Fruit fly (Drosophila melanogaster) whole organism, embryonic: ENCODE results near the gene CRAT.

Experiments used
- Abd-B ChIP-seq: fragments of 200-800 bp; sonication (Bioruptor generic); optimal IDR thresholded peaks from 2 replicates; lab custom pipeline; 2018; ENCODE audit warnings: missing biosample characterization, mild to moderate bottlenecking, missing genetic modification characterization, moderate library complexity
- CG10147 ChIP-seq: fragments of 200-800 bp; sonication (Bioruptor generic); optimal IDR thresholded peaks from 2 replicates; lab custom pipeline; 2019; ENCODE audit warnings: missing biosample characterization, mild to moderate bottlenecking, missing genetic modification characterization, moderate library complexity
- CG10543 ChIP-seq: fragments of 200-800 bp; sonication (Bioruptor generic); optimal IDR thresholded peaks from 3 replicates; lab custom pipeline; 2017; ENCODE audit warnings: missing biosample characterization, mild to moderate bottlenecking, missing genetic modification characterization, moderate library complexity
- CG11504 ChIP-seq: fragments of 200-800 bp; sonication (Bioruptor generic); optimal IDR thresholded peaks from 3 replicates; lab custom pipeline; 2019; ENCODE audit warnings: missing biosample characterization, mild to moderate bottlenecking, missing genetic modification characterization, moderate library complexity
- CG12071 ChIP-seq: fragments of 200-800 bp; sonication (Bioruptor generic); optimal IDR thresholded peaks from 3 replicates; lab custom pipeline; 2018; ENCODE audit warnings: missing biosample characterization, mild to moderate bottlenecking, missing genetic modification characterization
- CG12155 ChIP-seq: fragments of 200-800 bp; sonication (Bioruptor generic); optimal IDR thresholded peaks from 3 replicates; lab custom pipeline; 2016; ENCODE audit warnings: missing biosample characterization, missing genetic modification characterization
- CG13894 ChIP-seq: fragments of 200-800 bp; sonication (Bioruptor generic); optimal IDR thresholded peaks from 3 replicates; lab custom pipeline; 2018; ENCODE audit warnings: missing biosample characterization, mild to moderate bottlenecking, missing genetic modification characterization, moderate library complexity
- CG14710 ChIP-seq: fragments of 200-800 bp; sonication (Bioruptor generic); optimal IDR thresholded peaks from 3 replicates; lab custom pipeline; 2019; ENCODE audit warnings: missing biosample characterization, mild to moderate bottlenecking, missing genetic modification characterization, moderate library complexity
- CG15696 ChIP-seq: fragments of 200-800 bp; sonication (Bioruptor generic); optimal IDR thresholded peaks from 2 replicates; lab custom pipeline; 2019; ENCODE audit warnings: missing biosample characterization, mild to moderate bottlenecking, missing genetic modification characterization, moderate library complexity
- CG1603 ChIP-seq: fragments of 200-800 bp; sonication (Bioruptor generic); optimal IDR thresholded peaks from 2 replicates; lab custom pipeline; 2019; ENCODE audit warnings: missing biosample characterization, mild to moderate bottlenecking, missing genetic modification characterization, moderate library complexity
- CG30403 ChIP-seq: fragments of 200-800 bp; sonication (Bioruptor generic); optimal IDR thresholded peaks from 3 replicates; lab custom pipeline; 2016; ENCODE audit warnings: missing biosample characterization, missing genetic modification characterization
- CG3163 ChIP-seq: fragments of 200-800 bp; sonication (Bioruptor generic); optimal IDR thresholded peaks from 3 replicates; lab custom pipeline; 2016; ENCODE audit warnings: missing biosample characterization, missing genetic modification characterization
- CG34422 ChIP-seq: fragments of 200-800 bp; sonication (Bioruptor generic); IDR thresholded peaks from 3 replicates; pipeline ENCODE4 v1.3.6; 2022; ENCODE audit warnings: missing biosample characterization, missing genetic modification characterization
- CG6689 ChIP-seq: fragments of 200-800 bp; sonication (Bioruptor generic); IDR thresholded peaks from 2 replicates; pipeline ENCODE4 v1.3.6; 2022; ENCODE audit warnings: missing biosample characterization, missing genetic modification characterization
- CG6765 ChIP-seq: fragments of 200-800 bp; sonication (Bioruptor generic); optimal IDR thresholded peaks from 3 replicates; lab custom pipeline; 2017; ENCODE audit warnings: missing biosample characterization, mild to moderate bottlenecking, missing genetic modification characterization
- CG7357 ChIP-seq: fragments of 200-800 bp; sonication (Bioruptor generic); IDR thresholded peaks from 3 replicates; pipeline ENCODE4 v1.3.6; 2022; ENCODE audit warnings: missing biosample characterization, missing genetic modification characterization
- CG7928 ChIP-seq: fragments of 200-800 bp; sonication (Bioruptor generic); optimal IDR thresholded peaks from 2 replicates; lab custom pipeline; 2017; ENCODE audit warnings: missing biosample characterization, mild to moderate bottlenecking, missing genetic modification characterization
- CG8924 ChIP-seq: fragments of 200-800 bp; optimal IDR thresholded peaks from 3 replicates; lab custom pipeline; 2019; ENCODE audit warnings: missing biosample characterization, mild to moderate bottlenecking, missing genetic modification characterization, moderate library complexity
- CoRest ChIP-seq: fragments of 200-800 bp; sonication (Bioruptor generic); optimal IDR thresholded peaks from 3 replicates; lab custom pipeline; 2018; ENCODE audit warnings: missing biosample characterization, mild to moderate bottlenecking, missing genetic modification characterization, moderate library complexity
- CrebB ChIP-seq: fragments of 200-800 bp; sonication (Bioruptor generic); optimal IDR thresholded peaks from 3 replicates; lab custom pipeline; 2018; ENCODE audit warnings: missing biosample characterization, mild to moderate bottlenecking, missing genetic modification characterization
- HmgD ChIP-seq: fragments of 200-800 bp; sonication (Bioruptor generic); optimal IDR thresholded peaks from 3 replicates; lab custom pipeline; 2016; ENCODE audit warnings: missing biosample characterization, missing genetic modification characterization
- Hsf ChIP-seq: fragments of 200-800 bp; sonication (Bioruptor generic); optimal IDR thresholded peaks from 3 replicates; lab custom pipeline; 2016; ENCODE audit warnings: missing biosample characterization, missing genetic modification characterization
- MESR4 ChIP-seq: fragments of 200-800 bp; sonication (Bioruptor generic); optimal IDR thresholded peaks from 2 replicates; lab custom pipeline; 2018; ENCODE audit warnings: missing biosample characterization, mild to moderate bottlenecking, missing genetic modification characterization, moderate library complexity
- NFAT ChIP-seq: fragments of 200-800 bp; sonication (Bioruptor generic); IDR thresholded peaks from 2 replicates; pipeline ENCODE4 v1.3.6; 2022; ENCODE audit warnings: missing biosample characterization, missing genetic modification characterization
- Neu2 ChIP-seq: fragments of 200-800 bp; sonication (Bioruptor generic); optimal IDR thresholded peaks from 3 replicates; lab custom pipeline; 2016; ENCODE audit warnings: missing biosample characterization, missing genetic modification characterization, borderline replicate concordance
- Nf-YC ChIP-seq: fragments of 200-800 bp; optimal IDR thresholded peaks from 3 replicates; lab custom pipeline; 2019; ENCODE audit warnings: missing biosample characterization, mild to moderate bottlenecking, missing genetic modification characterization, moderate library complexity
- Trl ChIP-seq, 3 experiments: fragments of >200 bp in 2 of 3; fragments of 200-800 bp in 1 of 3; sonication (Bioruptor generic) in 1 of 3; optimal IDR thresholded peaks; 2 replicates in 1 of 3; 3 replicates in 2 of 3; lab custom pipeline; 2016 to 2017; ENCODE audit warnings: missing biosample characterization in 1 of 3, missing genetic modification characterization in 1 of 3
- Vsx1 ChIP-seq: fragments of 200-800 bp; sonication (Bioruptor generic); optimal IDR thresholded peaks from 2 replicates; lab custom pipeline; 2017; ENCODE audit warnings: missing biosample characterization, mild to moderate bottlenecking, missing genetic modification characterization, missing genetic modification reagents
- Xbp1 ChIP-seq: fragments of 200-800 bp; sonication (Bioruptor generic); optimal IDR thresholded peaks from 3 replicates; lab custom pipeline; 2016; ENCODE audit warnings: missing biosample characterization, mild to moderate bottlenecking, missing genetic modification characterization
- bigmax ChIP-seq: fragments of 200-800 bp; sonication (Bioruptor generic); optimal IDR thresholded peaks from 2 replicates; lab custom pipeline; 2018; ENCODE audit warnings: missing biosample characterization, mild to moderate bottlenecking, missing genetic modification characterization
- caup ChIP-seq: fragments of 200-800 bp; sonication (Bioruptor generic); optimal IDR thresholded peaks from 3 replicates; lab custom pipeline; 2017; ENCODE audit warnings: missing biosample characterization, mild to moderate bottlenecking, missing genetic modification characterization, moderate library complexity; ENCODE audit not compliant: severe bottlenecking
- chinmo ChIP-seq: fragments of 200-800 bp; sonication (Bioruptor generic); IDR thresholded peaks from 4 replicates; pipeline ENCODE4 v1.3.6; 2022; ENCODE audit warnings: missing biosample characterization, missing genetic modification characterization; ENCODE audit not compliant: partially characterized antibody
- crol ChIP-seq: fragments of 200-800 bp; sonication (Bioruptor generic); IDR thresholded peaks from 2 replicates; pipeline ENCODE4 v1.3.6; 2022; ENCODE audit warnings: missing biosample characterization, missing genetic modification characterization
- dati ChIP-seq: fragments of 200-800 bp; sonication (Bioruptor generic); IDR thresholded peaks from 2 replicates; pipeline ENCODE4 v1.3.6; 2022; ENCODE audit warnings: missing biosample characterization, missing genetic modification characterization
- dpn ChIP-seq, 2 experiments: fragments of 200-800 bp; sonication (Bioruptor generic); optimal IDR thresholded peaks; 3 replicates each; lab custom pipeline; 2016; ENCODE audit warnings: missing biosample characterization in 2 of 2, missing genetic modification characterization in 2 of 2
- fd96Cb ChIP-seq: fragments of 200-800 bp; sonication (Bioruptor generic); optimal IDR thresholded peaks from 2 replicates; lab custom pipeline; 2018; ENCODE audit warnings: missing biosample characterization, mild to moderate bottlenecking, missing genetic modification characterization, moderate library complexity
- gfzf ChIP-seq: fragments of 200-800 bp; sonication (Bioruptor generic); optimal IDR thresholded peaks from 2 replicates; lab custom pipeline; 2016; ENCODE audit warnings: missing biosample characterization, mild to moderate bottlenecking, missing genetic modification characterization, moderate library complexity
- grn ChIP-seq: fragments of 200-800 bp; sonication (Bioruptor generic); optimal IDR thresholded peaks from 3 replicates; lab custom pipeline; 2017; ENCODE audit warnings: missing biosample characterization, missing genetic modification characterization
- gro ChIP-seq: fragments of 200-800 bp; sonication (Bioruptor generic); optimal IDR thresholded peaks from 2 replicates; lab custom pipeline; 2016; ENCODE audit warnings: missing biosample characterization, missing genetic modification characterization
- hbn ChIP-seq: fragments of 200-800 bp; sonication (Bioruptor generic); IDR thresholded peaks from 2 replicates; pipeline ENCODE4 v1.3.6; 2022; ENCODE audit warnings: missing biosample characterization, missing genetic modification characterization; ENCODE audit not compliant: partially characterized antibody
- jigr1 ChIP-seq: fragments of 200-800 bp; sonication (Bioruptor generic); IDR thresholded peaks from 3 replicates; pipeline ENCODE4 v1.3.6; 2022; ENCODE audit warnings: missing biosample characterization, missing genetic modification characterization
- klu ChIP-seq: fragments of 200-800 bp; sonication (Bioruptor generic); IDR thresholded peaks from 2 replicates; pipeline ENCODE4 v1.3.6; 2022; ENCODE audit warnings: missing biosample characterization, missing genetic modification characterization
- lmd ChIP-seq: fragments of 200-800 bp; sonication (Bioruptor generic); IDR thresholded peaks from 2 replicates; pipeline ENCODE4 v1.3.6; 2022; ENCODE audit warnings: missing biosample characterization, missing genetic modification characterization
- mirr ChIP-seq: fragments of 200-800 bp; sonication (Bioruptor generic); optimal IDR thresholded peaks from 3 replicates; lab custom pipeline; 2018; ENCODE audit warnings: missing biosample characterization, mild to moderate bottlenecking, missing genetic modification characterization
- nmo ChIP-seq: fragments of 200-800 bp; sonication (Bioruptor generic); optimal IDR thresholded peaks from 2 replicates; lab custom pipeline; 2018; ENCODE audit warnings: missing biosample characterization, mild to moderate bottlenecking, missing genetic modification characterization, moderate library complexity
- repo ChIP-seq: fragments of 200-800 bp; sonication (Bioruptor generic); optimal IDR thresholded peaks from 2 replicates; lab custom pipeline; 2016; ENCODE audit warnings: missing biosample characterization, missing genetic modification characterization
- sug ChIP-seq: fragments of 200-800 bp; optimal IDR thresholded peaks from 2 replicates; lab custom pipeline; 2019; ENCODE audit warnings: missing biosample characterization, mild to moderate bottlenecking, missing genetic modification characterization, moderate library complexity
- zfh2 ChIP-seq: fragments of 200-800 bp; sonication (Bioruptor generic); optimal IDR thresholded peaks from 2 replicates; lab custom pipeline; 2016; ENCODE audit warnings: missing biosample characterization, missing genetic modification characterization

CRAT gene

dm6 chr3R:6405674-6406565, 30.1 kb upstream of the CRAT start, which contains the start of gene Dmtn:
Dmtn (minus strand) TSS chr3R:6405895.
- peak; percentile 17 for TF ChIP-seq zfh2 (GFP tag; lab: Kevin White, UChicago)
- no peak for TF ChIP-seq grn
- TF ChIP-seq nmo (GFP tag; lab: Kevin White, UChicago): peak; percentile 47
- peak; percentile 59 for TF ChIP-seq MESR4 (GFP tag; lab: Kevin White, UChicago)
- TF ChIP-seq sug (tag; lab: Kevin White, UChicago): peak; percentile 23
- TF ChIP-seq CG6689: no peak
- peak; percentile 19 for TF ChIP-seq CG3163 (GFP tag; lab: Kevin White, UChicago)
- no peak for TF ChIP-seq Abd-B (GFP tag; lab: Kevin White, UChicago)
- TF ChIP-seq CG11504 (tag; lab: Kevin White, UChicago): peak; percentile 55
- TF ChIP-seq CoRest (tag; lab: Kevin White, UChicago): peak; percentile 56
- peak; percentile 38 for TF ChIP-seq HmgD (GFP tag; lab: Kevin White, UChicago)
- TF ChIP-seq CG1603: peak; percentile 63
- TF ChIP-seq CG13894 (tag; lab: Kevin White, UChicago): peak; percentile 44
- no peak for TF ChIP-seq Neu2 (GFP tag; lab: Kevin White, UChicago)
- peak; percentile 13 for TF ChIP-seq Xbp1 (GFP tag; lab: Kevin White, UChicago)
- TF ChIP-seq CG12155 (GFP tag; lab: Kevin White, UChicago): peak; percentile 33
- peak; percentile 58 for TF ChIP-seq CG14710 (tag; lab: Kevin White, UChicago)
- TF ChIP-seq dpn (GFP tag; optimal IDR thresholded peaks at IDR 0.05; lab: Kevin White, UChicago): peak in 1 of 2 experiments; percentile 20
- TF ChIP-seq klu (GFP tag; lab: Robert Waterston, UW): no peak
- TF ChIP-seq CG15696 (tag; lab: Kevin White, UChicago): peak; percentile 16
- peak; percentile 80 for TF ChIP-seq CG8924 (tag; lab: Kevin White, UChicago)
- TF ChIP-seq CrebB: peak; percentile 34
- peak; percentile 35 for TF ChIP-seq CG12071
- TF ChIP-seq lmd (GFP tag; lab: Robert Waterston, UW): no peak
- TF ChIP-seq gfzf: peak; percentile 64
- peak; percentile 80 for TF ChIP-seq Vsx1
- peak; percentile 10 for TF ChIP-seq Nf-YC
- TF ChIP-seq dati (GFP tag; lab: Robert Waterston, UW): no peak
- TF ChIP-seq mirr (GFP tag; lab: Kevin White, UChicago): peak; percentile 38
- TF ChIP-seq chinmo: no peak
- no peak for TF ChIP-seq hbn (GFP tag; lab: Robert Waterston, UW)
- TF ChIP-seq repo (GFP tag; lab: Kevin White, UChicago): peak; percentile 4
- TF ChIP-seq CG6765 (GFP tag; lab: Kevin White, UChicago): no peak
- no peak for TF ChIP-seq CG34422 (GFP tag; lab: Robert Waterston, UW)
- TF ChIP-seq CG10147 (GFP tag; lab: Kevin White, UChicago): peak; percentile 38
- peak; percentile 17 for TF ChIP-seq Hsf (GFP tag; lab: Kevin White, UChicago)
- no peak for TF ChIP-seq fd96Cb (tag; lab: Kevin White, UChicago)
- TF ChIP-seq caup (GFP tag; lab: Kevin White, UChicago): peak; percentile 30
- TF ChIP-seq CG7928 (GFP tag; lab: Kevin White, UChicago): no peak
- TF ChIP-seq CG30403: peak; percentile 24
- TF ChIP-seq CG10543: peak; percentile 49
- no peak for TF ChIP-seq jigr1 (GFP tag; lab: Robert Waterston, UW)
- TF ChIP-seq crol: no peak
- no peak for TF ChIP-seq NFAT
- TF ChIP-seq CG7357 (GFP tag; lab: Robert Waterston, UW): peak; percentile 81
- TF ChIP-seq gro (GFP tag; lab: Kevin White, UChicago): peak; percentile 51
- peak; percentile 1 for TF ChIP-seq bigmax
- TF ChIP-seq Trl (optimal IDR thresholded peaks at IDR 0.05; lab: Kevin White, UChicago): peak in 1 of 2 experiments; percentile 21
- no peak for TF ChIP-seq Trl (GFP tag; optimal IDR thresholded peaks at IDR 0.05; lab: Kevin White, UChicago)
